Fruit fly (Drosophila melanogaster) whole organism, embryonic: ENCODE measurements around the gene CG6726.
A peak's percentile ranks its signal among the peaks of the same experiment; 100 is the strongest.

Experiments
- CG10267 ChIP-seq: fragments of 200-800 bp; sonication (Bioruptor generic); optimal IDR thresholded peaks from 2 replicates; lab custom pipeline; 2018; ENCODE audit warnings: missing biosample characterization, mild to moderate bottlenecking, missing genetic modification characterization, moderate library complexity
- CG10321 ChIP-seq: fragments of 200-800 bp; sonication (Bioruptor generic); IDR thresholded peaks from 2 replicates; pipeline ENCODE4 v1.3.6; 2022; ENCODE audit warnings: missing biosample characterization, missing genetic modification characterization
- CG10543 ChIP-seq: fragments of 200-800 bp; sonication (Bioruptor generic); optimal IDR thresholded peaks from 3 replicates; lab custom pipeline; 2017; ENCODE audit warnings: missing biosample characterization, mild to moderate bottlenecking, missing genetic modification characterization, moderate library complexity
- CG10959 ChIP-seq: fragments of 200-800 bp; sonication (Bioruptor generic); IDR thresholded peaks from 2 replicates; pipeline ENCODE4 v1.3.6; 2022; ENCODE audit warnings: missing biosample characterization, missing genetic modification characterization
- CG11695 ChIP-seq: fragments of 200-800 bp; sonication (Bioruptor generic); IDR thresholded peaks from 3 replicates; pipeline ENCODE4 v1.3.6; 2022; ENCODE audit warnings: missing biosample characterization, missing genetic modification characterization
- CG12236 ChIP-seq: fragments of 200-800 bp; sonication (Bioruptor generic); optimal IDR thresholded peaks from 2 replicates; lab custom pipeline; 2016; ENCODE audit warnings: missing biosample characterization, missing genetic modification characterization
- CG1233 ChIP-seq: fragments of 200-800 bp; sonication (Bioruptor generic); optimal IDR thresholded peaks from 4 replicates; lab custom pipeline; 2018; ENCODE audit warnings: missing biosample characterization, mild to moderate bottlenecking, missing genetic modification characterization
- CG13296 ChIP-seq: fragments of 200-800 bp; sonication (Bioruptor generic); optimal IDR thresholded peaks from 3 replicates; lab custom pipeline; 2018; ENCODE audit warnings: missing biosample characterization, mild to moderate bottlenecking, missing genetic modification characterization
- CG13894 ChIP-seq: fragments of 200-800 bp; sonication (Bioruptor generic); optimal IDR thresholded peaks from 3 replicates; lab custom pipeline; 2018; ENCODE audit warnings: missing biosample characterization, mild to moderate bottlenecking, missing genetic modification characterization, moderate library complexity
- CG17359 ChIP-seq: fragments of 200-800 bp; sonication (Bioruptor generic); optimal IDR thresholded peaks from 3 replicates; lab custom pipeline; 2018; ENCODE audit warnings: missing biosample characterization, mild to moderate bottlenecking, missing genetic modification characterization, moderate library complexity
- CG1832 ChIP-seq: fragments of 200-800 bp; sonication (Bioruptor generic); optimal IDR thresholded peaks from 2 replicates; lab custom pipeline; 2017; ENCODE audit warnings: missing biosample characterization, mild to moderate bottlenecking, missing genetic modification characterization, inconsistent platforms
- CG2889 ChIP-seq: fragments of 200-800 bp; sonication (Bioruptor generic); IDR thresholded peaks from 3 replicates; pipeline ENCODE4 v1.3.6; 2022; ENCODE audit warnings: missing biosample characterization, missing genetic modification characterization
- CG30020 ChIP-seq: fragments of 200-800 bp; optimal IDR thresholded peaks from 2 replicates; lab custom pipeline; 2019; ENCODE audit warnings: missing biosample characterization, mild to moderate bottlenecking, missing genetic modification characterization, moderate library complexity
- CG34422 ChIP-seq: fragments of 200-800 bp; sonication (Bioruptor generic); IDR thresholded peaks from 3 replicates; pipeline ENCODE4 v1.3.6; 2022; ENCODE audit warnings: missing biosample characterization, missing genetic modification characterization
- CG4328 ChIP-seq: fragments of 200-800 bp; sonication (Bioruptor generic); optimal IDR thresholded peaks from 3 replicates; lab custom pipeline; 2017; ENCODE audit warnings: missing biosample characterization, missing genetic modification reagents, missing genetic modification characterization
- CG4424 ChIP-seq: fragments of 200-800 bp; sonication (Bioruptor generic); optimal IDR thresholded peaks from 3 replicates; lab custom pipeline; 2016; ENCODE audit warnings: missing biosample characterization, missing genetic modification characterization
- CG4707 ChIP-seq: fragments of 200-800 bp; sonication (Bioruptor generic); optimal IDR thresholded peaks from 2 replicates; lab custom pipeline; 2018; ENCODE audit warnings: missing biosample characterization, mild to moderate bottlenecking, missing genetic modification characterization, moderate library complexity
- CG4730 ChIP-seq: fragments of 200-800 bp; sonication (Bioruptor generic); IDR thresholded peaks from 2 replicates; pipeline ENCODE4 v1.3.6; 2022; ENCODE audit warnings: missing biosample characterization, missing genetic modification characterization
- CG6854 ChIP-seq: fragments of 200-800 bp; sonication (Bioruptor generic); optimal IDR thresholded peaks from 3 replicates; lab custom pipeline; 2017; ENCODE audit warnings: missing biosample characterization, mild to moderate bottlenecking, missing genetic modification characterization
- CG7745 ChIP-seq: fragments of 200-800 bp; sonication (Bioruptor generic); optimal IDR thresholded peaks from 2 replicates; lab custom pipeline; 2018; ENCODE audit warnings: missing biosample characterization, mild to moderate bottlenecking, missing genetic modification characterization, moderate library complexity
- CG8388 ChIP-seq: fragments of 200-800 bp; sonication (Bioruptor generic); optimal IDR thresholded peaks from 2 replicates; lab custom pipeline; 2019; ENCODE audit warnings: missing biosample characterization, mild to moderate bottlenecking, missing genetic modification characterization, moderate library complexity
- CkIIα-i1 ChIP-seq: fragments of 200-800 bp; sonication (Bioruptor generic); IDR thresholded peaks from 2 replicates; pipeline ENCODE4 v1.3.6; 2022; ENCODE audit warnings: missing biosample characterization, missing genetic modification characterization
- Deaf1 ChIP-seq: fragments of 200-800 bp; optimal IDR thresholded peaks from 3 replicates; lab custom pipeline; 2019; ENCODE audit warnings: missing biosample characterization, mild to moderate bottlenecking, missing genetic modification characterization, moderate library complexity
- Gug ChIP-seq: fragments of 200-800 bp; sonication (Bioruptor generic); IDR thresholded peaks from 4 replicates; pipeline ENCODE4 v1.3.6; 2022; ENCODE audit warnings: missing biosample characterization, missing genetic modification characterization
- Hand ChIP-seq: fragments of 200-800 bp; sonication (Bioruptor generic); optimal IDR thresholded peaks from 2 replicates; lab custom pipeline; 2017; ENCODE audit warnings: mild to moderate bottlenecking, missing biosample characterization, missing genetic modification reagents, missing genetic modification characterization
- Hmr ChIP-seq: fragments of 200-800 bp; sonication (Bioruptor generic); optimal IDR thresholded peaks from 3 replicates; lab custom pipeline; 2017; ENCODE audit warnings: mild to moderate bottlenecking, missing biosample characterization, missing genetic modification reagents, missing genetic modification characterization
- NK7.1 ChIP-seq: fragments of 200-800 bp; sonication (Bioruptor generic); optimal IDR thresholded peaks from 3 replicates; lab custom pipeline; 2016; ENCODE audit warnings: missing biosample characterization, missing genetic modification characterization
- Xrp1 ChIP-seq: fragments of 200-800 bp; sonication (Bioruptor generic); IDR thresholded peaks from 2 replicates; pipeline ENCODE4 v1.3.6; 2022; ENCODE audit warnings: missing biosample characterization, missing genetic modification characterization
- YL-1 ChIP-seq: fragments of 200-800 bp; sonication (Bioruptor generic); optimal IDR thresholded peaks from 3 replicates; lab custom pipeline; 2017; ENCODE audit warnings: missing biosample characterization, mild to moderate bottlenecking, missing genetic modification characterization
- al ChIP-seq: fragments of 200-800 bp; sonication (Bioruptor generic); IDR thresholded peaks from 2 replicates; pipeline ENCODE4 v1.3.6; 2022; ENCODE audit warnings: missing biosample characterization, missing genetic modification characterization
- ase ChIP-seq: fragments of 200-800 bp; sonication (Bioruptor generic); IDR thresholded peaks from 3 replicates; pipeline ENCODE4 v1.3.6; 2022; ENCODE audit warnings: missing biosample characterization, missing genetic modification characterization
- cato ChIP-seq: fragments of 200-800 bp; sonication (Bioruptor generic); optimal IDR thresholded peaks from 2 replicates; lab custom pipeline; 2016; ENCODE audit warnings: missing biosample characterization, missing genetic modification characterization, borderline replicate concordance
- corto ChIP-seq: fragments of 200-800 bp; sonication (Bioruptor generic); optimal IDR thresholded peaks from 2 replicates; lab custom pipeline; 2016; ENCODE audit warnings: missing biosample characterization, mild to moderate bottlenecking, missing genetic modification characterization, moderate library complexity
- crc ChIP-seq: fragments of 200-800 bp; sonication (Bioruptor generic); optimal IDR thresholded peaks from 2 replicates; lab custom pipeline; 2016; ENCODE audit warnings: missing biosample characterization, missing genetic modification characterization
- dan ChIP-seq: fragments of 200-800 bp; sonication (Bioruptor generic); IDR thresholded peaks from 2 replicates; pipeline ENCODE4 v1.3.6; 2022; ENCODE audit warnings: missing biosample characterization, missing genetic modification characterization
- disco-r ChIP-seq: fragments of 200-800 bp; sonication (Bioruptor generic); optimal IDR thresholded peaks from 2 replicates; lab custom pipeline; 2016; ENCODE audit warnings: missing biosample characterization, missing genetic modification characterization
- dmrt11E ChIP-seq: fragments of 200-800 bp; sonication (Bioruptor generic); optimal IDR thresholded peaks from 3 replicates; lab custom pipeline; 2018; ENCODE audit warnings: missing biosample characterization, mild to moderate bottlenecking, missing genetic modification characterization, moderate library complexity
- fu2 ChIP-seq: fragments of 200-800 bp; sonication (Bioruptor generic); optimal IDR thresholded peaks from 2 replicates; lab custom pipeline; 2016; ENCODE audit warnings: missing biosample characterization, missing genetic modification characterization
- gsb-n ChIP-seq: fragments of 200-800 bp; sonication (Bioruptor generic); optimal IDR thresholded peaks from 3 replicates; lab custom pipeline; 2018; ENCODE audit warnings: missing biosample characterization, mild to moderate bottlenecking, missing genetic modification characterization
- hth ChIP-seq: fragments of >200 bp; optimal IDR thresholded peaks from 2 replicates; lab custom pipeline; 2017; ENCODE audit warnings: inconsistent platforms
- ken ChIP-seq: fragments of 200-800 bp; sonication (Bioruptor generic); IDR thresholded peaks from 3 replicates; pipeline ENCODE4 v1.3.6; 2022; ENCODE audit warnings: missing biosample characterization, missing genetic modification characterization
- nom ChIP-seq: fragments of 200-800 bp; sonication (Bioruptor generic); optimal IDR thresholded peaks from 2 replicates; lab custom pipeline; 2017; ENCODE audit warnings: missing biosample characterization, missing genetic modification characterization, mild to moderate bottlenecking, moderate library complexity, missing genetic modification reagents
- odd ChIP-seq: fragments of 200-800 bp; sonication (Bioruptor generic); optimal IDR thresholded peaks from 2 replicates; lab custom pipeline; 2017; ENCODE audit warnings: missing biosample characterization, mild to moderate bottlenecking, missing genetic modification characterization
- org-1 ChIP-seq: fragments of 200-800 bp; sonication (Bioruptor generic); optimal IDR thresholded peaks from 2 replicates; lab custom pipeline; 2017; ENCODE audit warnings: missing biosample characterization, missing genetic modification characterization
- otp ChIP-seq: fragments of 200-800 bp; sonication (Bioruptor generic); IDR thresholded peaks from 3 replicates; pipeline ENCODE4, ENCODE4 v1.3.6; 2022; ENCODE audit warnings: missing biosample characterization, missing genetic modification characterization
- pnt ChIP-seq: fragments of 200-800 bp; sonication (Bioruptor generic); optimal IDR thresholded peaks from 3 replicates; lab custom pipeline; 2016; ENCODE audit warnings: missing biosample characterization, missing genetic modification characterization
- sens ChIP-seq: fragments of 200-800 bp; sonication (Bioruptor generic); peaks from one replicate; lab custom pipeline; 2016; ENCODE audit warnings: missing biosample characterization, missing genetic modification characterization
- ssp ChIP-seq: fragments of 200-800 bp; sonication (Bioruptor generic); IDR thresholded peaks from 2 replicates; pipeline ENCODE4 v1.3.6; 2022; ENCODE audit warnings: missing biosample characterization, missing genetic modification characterization
- tll ChIP-seq, 2 experiments: fragments of 200-800 bp in 1 of 2; fragments of >200 bp in 1 of 2; sonication (Bioruptor generic) in 1 of 2; optimal IDR thresholded peaks; 2 replicates each; lab custom pipeline; 2017 to 2019; ENCODE audit warnings: missing biosample characterization in 2 of 2, missing genetic modification characterization in 2 of 2, mild to moderate bottlenecking in 1 of 2, moderate library complexity in 1 of 2
- tx ChIP-seq: fragments of 200-800 bp; sonication (Bioruptor generic); optimal IDR thresholded peaks from 2 replicates; lab custom pipeline; 2016; ENCODE audit warnings: missing biosample characterization, missing genetic modification characterization
- zfh2 ChIP-seq: fragments of 200-800 bp; sonication (Bioruptor generic); optimal IDR thresholded peaks from 2 replicates; lab custom pipeline; 2016; ENCODE audit warnings: missing biosample characterization, missing genetic modification characterization

The CG6726 gene

DNA sequence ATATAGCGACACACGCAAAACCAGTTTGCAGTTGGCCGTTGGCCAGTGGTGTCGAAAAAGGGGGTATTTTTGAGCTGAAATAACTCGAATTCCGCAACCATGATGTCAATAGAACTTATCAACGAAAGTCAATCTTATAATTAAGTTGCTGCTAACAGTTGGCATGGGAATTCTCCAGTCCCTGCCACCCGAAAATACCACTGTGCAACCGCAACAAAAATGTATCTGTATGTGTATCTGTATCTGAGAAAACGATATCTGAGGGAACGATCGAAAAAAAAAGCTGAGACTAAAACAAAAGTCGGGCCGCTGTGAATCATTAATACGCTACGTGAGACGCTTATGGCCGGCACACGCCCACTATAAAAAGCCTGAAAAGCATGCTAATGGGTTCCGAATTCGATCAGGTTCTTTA is 45.0 kb upstream of the CG6726 start (continued):
- TF ChIP-seq ase (peak; percentile 45; the same call in 1 of the 3 replicates), CG4730 (peak; percentile 50), ken (GFP tag; lab: Robert Waterston, UW) (peak; percentile 8; the same call in 1 of the 3 replicates), cato (GFP tag; lab: Kevin White, UChicago) (no peak), CG2889 (no peak), CG10959 (no peak), otp (GFP tag; lab: Robert Waterston, UW) (peak; percentile 37; the same call in 1 of the 3 replicates), corto (GFP tag; lab: Kevin White, UChicago) (peak; percentile 74), CG17359 (tag; lab: Kevin White, UChicago) (no peak), CG8388 (GFP tag; lab: Kevin White, UChicago) (no peak), Gug (GFP tag; lab: Robert Waterston, UW) (peak; percentile 61; the same call in 2 of the 4 replicates), Deaf1 (no peak), ssp (GFP tag; lab: Robert Waterston, UW) (0 out of 2 replicates have a peak, but pooled peaks have one; percentile 12), CG4707 (GFP tag; lab: Kevin White, UChicago) (no peak), al (GFP tag; lab: Robert Waterston, UW) (peak; percentile 74), CG4424 (GFP tag; lab: Kevin White, UChicago) (no peak), CG10267 (no peak), dmrt11E (tag; lab: Kevin White, UChicago) (no peak), CG12236 (GFP tag; lab: Kevin White, UChicago) (no peak), CG1832 (GFP tag; lab: Kevin White, UChicago) (no peak), CG10321 (no peak), CG30020 (tag; lab: Kevin White, UChicago) (no peak), CG10543 (peak; percentile 4), CkIIα-i1 (GFP tag; lab: Robert Waterston, UW) (no peak), odd (GFP tag; lab: Kevin White, UChicago) (no peak), CG1233 (GFP tag; lab: Kevin White, UChicago) (peak; percentile 22), Xrp1 (peak; percentile 31; the same call in 1 of the 2 replicates), dan (GFP tag; lab: Robert Waterston, UW) (no peak), sens (peak; percentile 57), CG4328 (GFP tag; lab: Kevin White, UChicago) (no peak), org-1 (no peak), tll (GFP tag; optimal IDR thresholded peaks at IDR 0.05; lab: Kevin White, UChicago) (no peak), Hmr (GFP tag; lab: Kevin White, UChicago) (peak; percentile 60), fu2 (no peak), crc (GFP tag; lab: Kevin White, UChicago) (no peak), YL-1 (GFP tag; lab: Kevin White, UChicago) (no peak), CG11695 (peak; percentile 61; the same call in 1 of the 3 replicates), tx (GFP tag; lab: Kevin White, UChicago) (peak; percentile 10), hth (no peak), CG6854 (GFP tag; lab: Kevin White, UChicago) (no peak), CG7745 (tag; lab: Kevin White, UChicago) (no peak), CG13894 (tag; lab: Kevin White, UChicago) (no peak), nom (GFP tag; lab: Kevin White, UChicago) (peak; percentile 81), NK7.1 (no peak), gsb-n (tag; lab: Kevin White, UChicago) (no peak), Hand (GFP tag; lab: Kevin White, UChicago) (no peak), pnt (GFP tag; lab: Kevin White, UChicago) (no peak), CG13296 (GFP tag; lab: Kevin White, UChicago) (peak; percentile 4), zfh2 (GFP tag; lab: Kevin White, UChicago) (peak; percentile 70), disco-r (no peak), CG34422 (GFP tag; lab: Robert Waterston, UW) (peak; percentile 57; the same call in 1 of the 3 replicates)
